Worm (Caenorhabditis elegans) whole organism, L4 larva: ENCODE results near the gene rpl-39.

Experiments
- F44E2.7 ChIP-seq: fragments of 200-800 bp; sonication (Bioruptor generic); IDR thresholded peaks from 2 replicates; pipeline ENCODE4 v2.1.2; 2022; ENCODE audit warnings: missing genetic modification characterization, missing compliant biosample characterization
- ama-1 ChIP-seq: fragments of 150-350 bp; optimal IDR thresholded peaks from 2 replicates; lab custom pipeline; 2014; ENCODE audit warnings: inconsistent platforms, mixed read lengths
- daf-12 ChIP-seq: fragments of 150-350 bp; optimal IDR thresholded peaks from 2 replicates; lab custom pipeline; 2014; ENCODE audit warnings: missing biosample characterization, missing genetic modification reagents, missing genetic modification characterization
- dve-1 ChIP-seq: sonication (generic microtip); optimal IDR thresholded peaks from 2 replicates; lab custom pipeline; 2017; ENCODE audit warnings: antibody characterized with exemption, mild to moderate bottlenecking, missing genetic modification characterization, missing compliant biosample characterization; ENCODE audit not compliant: insufficient read depth
- egl-27 ChIP-seq: sonication (generic microtip); optimal IDR thresholded peaks from 3 replicates; lab custom pipeline; 2017; ENCODE audit warnings: missing biosample characterization, missing genetic modification reagents, missing genetic modification characterization
- mdl-1 ChIP-seq, 2 experiments: fragments of 150-350 bp in 1 of 2; sonication (generic microtip) in 1 of 2; optimal IDR thresholded peaks; 2 replicates each; lab custom pipeline; 2014 to 2017; ENCODE audit warnings: missing biosample characterization in 2 of 2, missing genetic modification characterization in 2 of 2
- nhr-11 ChIP-seq: fragments of 150-350 bp; optimal IDR thresholded peaks from 2 replicates; lab custom pipeline; 2014; ENCODE audit warnings: missing biosample characterization, missing genetic modification characterization
- nhr-41 ChIP-seq: fragments of 200-800 bp; sonication (Bioruptor generic); IDR thresholded peaks from 2 replicates; pipeline ENCODE4 v1.3.6; 2022; ENCODE audit warnings: missing genetic modification reagents, missing genetic modification characterization, missing compliant biosample characterization
- nhr-76 ChIP-seq: fragments of 150-350 bp; optimal IDR thresholded peaks from 2 replicates; lab custom pipeline; 2014; ENCODE audit warnings: missing biosample characterization, missing genetic modification characterization
- skn-1 ChIP-seq: fragments of 150-350 bp; optimal IDR thresholded peaks from 2 replicates; lab custom pipeline; 2014; ENCODE audit warnings: missing biosample characterization, missing genetic modification characterization
- spr-3 ChIP-seq: fragments of 200-800 bp; sonication (Bioruptor generic); optimal IDR thresholded peaks from 2 replicates; lab custom pipeline; 2018; ENCODE audit warnings: mild to moderate bottlenecking, missing genetic modification characterization, missing compliant biosample characterization

DNA sequence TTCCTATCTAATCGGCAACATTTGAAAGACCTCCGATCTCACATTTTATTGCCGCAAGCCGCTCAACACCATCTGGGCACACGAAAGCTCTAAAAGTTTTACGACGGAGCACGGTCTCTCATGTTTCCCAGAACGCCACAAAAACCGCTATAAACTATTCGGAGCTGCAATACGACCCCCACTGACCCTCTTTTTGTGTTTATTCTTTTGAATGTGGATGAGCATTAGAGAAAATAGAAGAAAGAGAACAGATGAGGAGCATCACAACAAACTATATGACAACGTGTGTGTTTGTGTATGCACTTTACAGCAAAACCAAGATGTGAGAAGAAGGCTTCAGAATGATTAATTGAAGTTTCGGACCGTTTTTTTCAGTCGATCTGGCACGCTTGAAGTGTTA is 48.3 kb upstream of the rpl-39 start:
- TF ChIP-seq nhr-76 (tag; lab: Kevin White, UChicago) (no peak), nhr-11 (no peak), daf-12 (tag; lab: Kevin White, UChicago) (no peak), spr-3 (GFP tag; lab: Kevin White, UChicago) (no peak), F44E2.7 (GFP tag; lab: Robert Waterston, UW) (no peak), mdl-1 (tag; optimal IDR thresholded peaks at IDR 0.05; lab: Kevin White, UChicago) (no peak), nhr-41 (GFP tag; lab: Robert Waterston, UW) (no peak), ama-1 (lab: Kevin White, UChicago) (no peak), skn-1 (tag; lab: Kevin White, UChicago) (no peak), egl-27 (tag; lab: Kevin White, UChicago) (no peak), dve-1 (no peak)
